Worm (Caenorhabditis elegans) whole organism, young adult: Measurements from ENCODE around the gene rabn-5.

Experiments used
- B0019.2 ChIP-seq: fragments of 200-800 bp; sonication (Bioruptor generic); conservative IDR thresholded peaks from 2 replicates; pipeline ENCODE4 v1.3.6; 2022; ENCODE audit warnings: missing genetic modification reagents, missing genetic modification characterization, missing compliant biosample characterization
- F52B5.7 ChIP-seq: sonication (generic microtip); optimal IDR thresholded peaks from 2 replicates; lab custom pipeline; 2016; ENCODE audit warnings: mild to moderate bottlenecking, missing genetic modification characterization, missing compliant biosample characterization
- akir-1 ChIP-seq: fragments of 200-800 bp; sonication (Bioruptor generic); optimal IDR thresholded peaks from 2 replicates; lab custom pipeline; 2018; ENCODE audit warnings: mild to moderate bottlenecking, missing genetic modification characterization, moderate library complexity, missing compliant biosample characterization
- aptf-2 ChIP-seq: fragments of 200-800 bp; sonication (Bioruptor generic); conservative IDR thresholded peaks from 2 replicates; pipeline ENCODE4 v1.3.6; 2022; ENCODE audit warnings: missing genetic modification reagents, missing genetic modification characterization, missing compliant biosample characterization
- aptf-3 ChIP-seq: fragments of 200-800 bp; sonication (Bioruptor generic); IDR thresholded peaks from 2 replicates; pipeline ENCODE4 v1.3.6; 2022; ENCODE audit warnings: missing genetic modification characterization, missing compliant biosample characterization
- athp-1 ChIP-seq: sonication (generic microtip); optimal IDR thresholded peaks from 2 replicates; lab custom pipeline; 2017; ENCODE audit warnings: mild to moderate bottlenecking, missing genetic modification characterization, missing compliant biosample characterization
- attf-3 ChIP-seq: fragments of 200-800 bp; sonication (Bioruptor generic); conservative IDR thresholded peaks from 2 replicates; pipeline ENCODE4 v1.3.6; 2022; ENCODE audit warnings: missing genetic modification reagents, missing genetic modification characterization, missing compliant biosample characterization
- attf-5 ChIP-seq: fragments of 200-800 bp; sonication (Bioruptor generic); optimal IDR thresholded peaks from 2 replicates; lab custom pipeline; 2018; ENCODE audit warnings: mild to moderate bottlenecking, missing genetic modification characterization, missing compliant biosample characterization
- attf-6 ChIP-seq: fragments of 200-800 bp; sonication (Bioruptor generic); IDR thresholded peaks from 2 replicates; pipeline ENCODE4 v1.3.6; 2022; ENCODE audit warnings: missing genetic modification reagents, missing genetic modification characterization, missing compliant biosample characterization
- ceh-100 ChIP-seq: fragments of 200-800 bp; sonication (Bioruptor generic); IDR thresholded peaks from 2 replicates; pipeline ENCODE4 v1.3.6; 2022; ENCODE audit warnings: missing genetic modification reagents, missing genetic modification characterization, missing compliant biosample characterization
- ceh-27 ChIP-seq: fragments of 200-800 bp; sonication (Bioruptor generic); optimal IDR thresholded peaks from 2 replicates; lab custom pipeline; 2018; ENCODE audit warnings: mild to moderate bottlenecking, missing genetic modification characterization, moderate library complexity, missing compliant biosample characterization
- ceh-40 ChIP-seq: fragments of 200-800 bp; sonication (Bioruptor generic); IDR thresholded peaks from 2 replicates; pipeline ENCODE4 v1.3.6; 2022; ENCODE audit warnings: missing genetic modification characterization, missing compliant biosample characterization
- ceh-58 ChIP-seq: fragments of 200-800 bp; sonication (Bioruptor generic); IDR thresholded peaks from 2 replicates; pipeline ENCODE4 v1.3.6; 2022; ENCODE audit warnings: missing genetic modification characterization, missing compliant biosample characterization
- ceh-79 ChIP-seq: sonication (generic microtip); optimal IDR thresholded peaks from 2 replicates; lab custom pipeline; 2017; ENCODE audit warnings: mild to moderate bottlenecking, missing genetic modification characterization, missing compliant biosample characterization
- die-1 ChIP-seq: sonication (generic microtip); optimal IDR thresholded peaks from 2 replicates; lab custom pipeline; 2016; ENCODE audit warnings: missing genotype, mild to moderate bottlenecking, missing genetic modification characterization, missing compliant biosample characterization
- dpff-1 ChIP-seq: sonication (generic microtip); optimal IDR thresholded peaks from 2 replicates; lab custom pipeline; 2017; ENCODE audit warnings: mild to moderate bottlenecking, missing genetic modification characterization, missing compliant biosample characterization
- ekl-4 ChIP-seq: fragments of 200-800 bp; sonication (Bioruptor generic); IDR thresholded peaks from 2 replicates; pipeline ENCODE4 v1.3.6; 2022; ENCODE audit warnings: missing genetic modification reagents, missing genetic modification characterization, missing compliant biosample characterization
- fkh-3 ChIP-seq: sonication (generic microtip); optimal IDR thresholded peaks from 2 replicates; lab custom pipeline; 2016; ENCODE audit warnings: mild to moderate bottlenecking, missing genetic modification characterization, missing compliant biosample characterization
- him-1 ChIP-seq: sonication (generic microtip); optimal IDR thresholded peaks from 2 replicates; lab custom pipeline; 2016; ENCODE audit warnings: missing genotype, missing genetic modification reagents, missing genetic modification characterization, missing compliant biosample characterization
- hrde-1 ChIP-seq: sonication (generic microtip); optimal IDR thresholded peaks from 2 replicates; lab custom pipeline; 2016; ENCODE audit warnings: missing genetic modification characterization, mild to moderate bottlenecking, missing compliant biosample characterization, moderate library complexity, missing genotype, missing genetic modification reagents, borderline replicate concordance
- hsf-1 ChIP-seq: fragments of 200-800 bp; sonication (Bioruptor generic); IDR thresholded peaks from 2 replicates; pipeline ENCODE4 v1.3.6; 2022; ENCODE audit warnings: missing genetic modification reagents, missing genetic modification characterization, missing compliant biosample characterization
- lag-1 ChIP-seq: fragments of 200-800 bp; sonication (Bioruptor generic); IDR thresholded peaks from 2 replicates; pipeline ENCODE4 v1.3.6; 2022; ENCODE audit warnings: missing genetic modification reagents, missing genetic modification characterization, missing compliant biosample characterization
- let-607 ChIP-seq, 2 experiments: fragments of 200-800 bp in 1 of 2; sonication (Bioruptor generic) in 1 of 2; sonication (generic microtip) in 1 of 2; optimal IDR thresholded peaks; 2 replicates each; lab custom pipeline; 2016 to 2018; ENCODE audit warnings: mild to moderate bottlenecking in 2 of 2, missing compliant biosample characterization in 2 of 2, missing genetic modification characterization in 2 of 2, moderate library complexity in 2 of 2, missing genotype in 1 of 2
- lin-26 ChIP-seq: fragments of 200-800 bp; sonication (Bioruptor generic); IDR thresholded peaks from 2 replicates; pipeline ENCODE4 v1.3.6; 2022; ENCODE audit warnings: missing genetic modification reagents, missing genetic modification characterization, missing compliant biosample characterization
- lin-35 ChIP-seq, 3 experiments: fragments of 150-350 bp in 2 of 3; sonication (generic microtip) in 1 of 3; optimal IDR thresholded peaks; 2 replicates each; lab custom pipeline; 2014 to 2018; ENCODE audit warnings: missing biosample characterization in 3 of 3, missing genetic modification characterization in 3 of 3, missing genetic modification reagents in 3 of 3
- lin-40 ChIP-seq: sonication (generic microtip); optimal IDR thresholded peaks from 2 replicates; lab custom pipeline; 2016; ENCODE audit warnings: missing genetic modification characterization, mild to moderate bottlenecking, missing compliant biosample characterization, missing genotype, missing genetic modification reagents
- lin-54 ChIP-seq: fragments of 200-800 bp; sonication (Bioruptor generic); optimal IDR thresholded peaks from 2 replicates; lab custom pipeline; 2018; ENCODE audit warnings: mild to moderate bottlenecking, missing genetic modification characterization, missing compliant biosample characterization
- madf-3 ChIP-seq: fragments of 200-800 bp; sonication (Bioruptor generic); IDR thresholded peaks from 2 replicates; pipeline ENCODE4 v1.3.6; 2022; ENCODE audit warnings: missing genetic modification reagents, missing genetic modification characterization, missing compliant biosample characterization
- madf-6 ChIP-seq: fragments of 200-800 bp; sonication (Bioruptor generic); IDR thresholded peaks from 2 replicates; pipeline ENCODE4 v1.3.6; 2022; ENCODE audit warnings: missing genetic modification reagents, missing genetic modification characterization, missing compliant biosample characterization
- mcd-1 ChIP-seq: fragments of 200-800 bp; sonication (Bioruptor generic); IDR thresholded peaks from 2 replicates; pipeline ENCODE4 v1.3.6; 2022; ENCODE audit warnings: missing genetic modification reagents, missing genetic modification characterization, missing compliant biosample characterization
- mes-4 ChIP-seq: sonication (generic microtip); optimal IDR thresholded peaks from 2 replicates; lab custom pipeline; 2016; ENCODE audit warnings: missing genotype, missing genetic modification characterization, missing compliant biosample characterization
- nfyb-1 ChIP-seq: fragments of 200-800 bp; sonication (Bioruptor generic); IDR thresholded peaks from 2 replicates; pipeline ENCODE4 v1.3.6; 2022; ENCODE audit warnings: missing genetic modification reagents, missing genetic modification characterization, missing compliant biosample characterization
- nhr-90 ChIP-seq: sonication (generic microtip); optimal IDR thresholded peaks from 2 replicates; lab custom pipeline; 2016; ENCODE audit warnings: missing genotype, mild to moderate bottlenecking, missing genetic modification characterization, missing compliant biosample characterization
- pbrm-1 ChIP-seq: fragments of 200-800 bp; sonication (Bioruptor generic); IDR thresholded peaks from 2 replicates; pipeline ENCODE4 v1.3.6; 2022; ENCODE audit warnings: missing genetic modification reagents, missing genetic modification characterization, missing compliant biosample characterization
- rcor-1 ChIP-seq: fragments of 200-800 bp; sonication (Bioruptor generic); IDR thresholded peaks from 2 replicates; pipeline ENCODE4 v1.3.6; 2022; ENCODE audit warnings: missing genetic modification reagents, missing genetic modification characterization, missing compliant biosample characterization
- repo-1 ChIP-seq: sonication (generic microtip); optimal IDR thresholded peaks from 2 replicates; lab custom pipeline; 2017; ENCODE audit warnings: mild to moderate bottlenecking, missing genetic modification characterization, missing compliant biosample characterization
- sdz-38 ChIP-seq: sonication (generic microtip); optimal IDR thresholded peaks from 2 replicates; lab custom pipeline; 2016; ENCODE audit warnings: missing genotype, missing genetic modification characterization, missing compliant biosample characterization
- snpc-1.1 ChIP-seq: sonication (generic microtip); optimal IDR thresholded peaks from 2 replicates; lab custom pipeline; 2017; ENCODE audit warnings: missing genetic modification characterization, mild to moderate bottlenecking, missing compliant biosample characterization, antibody characterized with exemption, moderate library complexity, missing genotype, missing genetic modification reagents; ENCODE audit not compliant: insufficient read depth
- tbx-9 ChIP-seq: sonication (generic microtip); optimal IDR thresholded peaks from 2 replicates; lab custom pipeline; 2016; ENCODE audit warnings: borderline replicate concordance, missing genetic modification characterization, inconsistent platforms, missing compliant biosample characterization
- unc-130 ChIP-seq: sonication (generic microtip); optimal IDR thresholded peaks from 2 replicates; lab custom pipeline; 2016; ENCODE audit warnings: missing genetic modification reagents, missing genetic modification characterization, missing compliant biosample characterization
- unc-62 ChIP-seq: fragments of 150-350 bp; optimal IDR thresholded peaks from 2 replicates; lab custom pipeline; 2014; ENCODE audit warnings: missing biosample characterization, missing genetic modification reagents, missing genetic modification characterization
- xnd-1 ChIP-seq: sonication (generic microtip); optimal IDR thresholded peaks from 2 replicates; lab custom pipeline; 2016; ENCODE audit warnings: missing genotype, missing genetic modification reagents, missing genetic modification characterization, missing compliant biosample characterization
- zim-3 ChIP-seq: sonication (generic microtip); optimal IDR thresholded peaks from 2 replicates; lab custom pipeline; 2017; ENCODE audit warnings: mild to moderate bottlenecking, missing genetic modification characterization, moderate library complexity, missing compliant biosample characterization
- ztf-25 ChIP-seq: fragments of 200-800 bp; sonication (Bioruptor generic); IDR thresholded peaks from 2 replicates; pipeline ENCODE4 v1.3.6; 2022; ENCODE audit warnings: missing genetic modification reagents, missing genetic modification characterization, missing compliant biosample characterization
- ztf-6 ChIP-seq: fragments of 200-800 bp; sonication (Bioruptor generic); IDR thresholded peaks from 2 replicates; pipeline ENCODE4 v1.3.6; 2022; ENCODE audit warnings: missing genetic modification reagents, missing genetic modification characterization, missing compliant biosample characterization

Gene rabn-5

ce11 chrIII:5879291-5879968 lies 15.1 kb downstream of the rabn-5 start, which contains the start of gene hpo-10:
Gene hpo-10 (plus strand): TSS chrIII:5879489.
- TF ChIP-seq mcd-1: peak; percentile 21; the same call in 1 of the 2 replicates
- TF ChIP-seq lin-40 (tag; lab: Kevin White, UChicago): peak; percentile 3
- TF ChIP-seq ztf-25 (GFP tag; lab: Robert Waterston, UW): no peak
- peak; percentile 31 for TF ChIP-seq dpff-1 (tag; lab: Kevin White, UChicago)
- peak; percentile 36; the same call in 1 of the 2 replicates for TF ChIP-seq madf-6
- TF ChIP-seq lin-35 (GFP tag; optimal IDR thresholded peaks at IDR 0.05; lab: Kevin White, UChicago): peak in 1 of 3 experiments; percentile 15
- peak in 1 of 2 experiments; percentile 5 for TF ChIP-seq let-607 (tag; optimal IDR thresholded peaks at IDR 0.05; lab: Kevin White, UChicago)
- TF ChIP-seq attf-5 (GFP tag; lab: Kevin White, UChicago): no peak
- 0 out of 2 replicates have a peak, but pooled peaks have one; percentile 38 for TF ChIP-seq hsf-1 (GFP tag; lab: Robert Waterston, UW)
- peak; percentile 83 for TF ChIP-seq attf-3
- TF ChIP-seq repo-1 (tag; lab: Kevin White, UChicago): no peak

ce11 chrIII:5882284-5882683 lies 17.9 kb downstream of the rabn-5 start:
- TF ChIP-seq dpff-1 (tag; lab: Kevin White, UChicago): no peak
- no peak for TF ChIP-seq unc-62 (GFP tag; lab: Kevin White, UChicago)
- TF ChIP-seq attf-6 (GFP tag; lab: Robert Waterston, UW): no peak
- no peak for TF ChIP-seq die-1 (tag; lab: Kevin White, UChicago)
- peak; percentile 30 for TF ChIP-seq hrde-1 (tag; lab: Kevin White, UChicago)
- no peak for TF ChIP-seq nfyb-1 (GFP tag; lab: Robert Waterston, UW)
- no peak for TF ChIP-seq lin-26 (GFP tag; lab: Robert Waterston, UW)
- no peak for TF ChIP-seq B0019.2 (GFP tag; lab: Robert Waterston, UW)
- 0 out of 2 replicates have a peak, but pooled peaks have one; percentile 50 for TF ChIP-seq hsf-1 (GFP tag; lab: Robert Waterston, UW)
- TF ChIP-seq rcor-1 (GFP tag; lab: Robert Waterston, UW): no peak
- TF ChIP-seq ceh-40 (GFP tag; lab: Robert Waterston, UW): no peak
- no peak for TF ChIP-seq sdz-38 (tag; lab: Kevin White, UChicago)
- 0 out of 2 replicates have a peak, but pooled peaks have one; percentile 34 for TF ChIP-seq pbrm-1 (GFP tag; lab: Robert Waterston, UW)
- 0 out of 2 replicates have a peak, but pooled peaks have one; percentile 28 for TF ChIP-seq ekl-4
- no peak for TF ChIP-seq unc-130
- TF ChIP-seq ceh-79: no peak
- no peak for TF ChIP-seq tbx-9 (tag; lab: Kevin White, UChicago)
- peak; percentile 25 for TF ChIP-seq him-1 (tag; lab: Kevin White, UChicago)
- TF ChIP-seq ceh-58: no peak
- no peak for TF ChIP-seq snpc-1.1 (tag; lab: Kevin White, UChicago)
- TF ChIP-seq madf-6: peak; percentile 57; the same call in 1 of the 2 replicates
- peak; percentile 39 for TF ChIP-seq athp-1 (tag; lab: Kevin White, UChicago)
- no peak for TF ChIP-seq lag-1
- no peak for TF ChIP-seq aptf-2 (GFP tag; lab: Robert Waterston, UW)
- no peak for TF ChIP-seq mes-4 (tag; lab: Kevin White, UChicago)
- TF ChIP-seq ceh-27: no peak
- no peak for TF ChIP-seq xnd-1 (tag; lab: Kevin White, UChicago)
- TF ChIP-seq aptf-3: no peak
- TF ChIP-seq ztf-6 (GFP tag; lab: Robert Waterston, UW): no peak
- no peak for TF ChIP-seq fkh-3 (tag; lab: Kevin White, UChicago)
- no peak for TF ChIP-seq zim-3 (tag; lab: Kevin White, UChicago)
- TF ChIP-seq madf-3 (GFP tag; lab: Robert Waterston, UW): 0 out of 2 replicates have a peak, but pooled peaks have one; percentile 55
- no peak for TF ChIP-seq ztf-25 (GFP tag; lab: Robert Waterston, UW)
- no peak for TF ChIP-seq nhr-90 (tag; lab: Kevin White, UChicago)
- TF ChIP-seq akir-1 (GFP tag; lab: Kevin White, UChicago): no peak
- TF ChIP-seq F52B5.7 (tag; lab: Kevin White, UChicago): peak; percentile 14
- TF ChIP-seq lin-54 (GFP tag; lab: Kevin White, UChicago): no peak
- TF ChIP-seq ceh-100: no peak
